Worm (Caenorhabditis elegans): Measurements from ENCODE around the gene srt-4.

The srt-4 gene

DNA sequence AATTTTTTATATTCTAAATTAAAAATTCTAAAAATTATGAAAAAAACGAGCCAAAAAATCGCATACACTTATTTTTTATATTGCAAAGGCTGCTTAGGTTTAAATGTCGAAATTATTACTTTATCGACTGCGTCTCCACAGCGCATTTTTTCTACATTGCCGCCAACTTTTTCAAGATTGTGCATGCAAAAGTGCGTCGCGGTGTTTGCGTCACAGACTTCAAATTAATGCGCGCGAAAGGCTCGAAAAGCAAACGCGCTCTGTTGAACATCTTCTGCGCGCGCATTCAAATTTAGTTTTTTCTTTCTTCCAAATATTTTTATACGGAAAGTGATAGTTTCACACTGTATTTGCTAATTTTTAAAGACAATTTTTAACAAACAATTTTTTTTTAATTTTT is 22.8 kb downstream of the srt-4 start:
- TF ChIP-seq ceh-63 (GFP tag; optimal IDR thresholded peaks at IDR 0.05) (peak; percentile 60), ztf-11 (tag; optimal IDR thresholded peaks at IDR 0.05) (peak in 1 of 2 experiments; percentile 76), nhr-237 (tag; optimal IDR thresholded peaks at IDR 0.05) (peak; percentile 63), grh-1 (GFP tag; IDR thresholded peaks at IDR 0.05) (peak; percentile 95), lin-13 (GFP tag; optimal IDR thresholded peaks at IDR 0.05) (peak; percentile 65), ets-5 (GFP tag; IDR thresholded peaks at IDR 0.05) (peak; percentile 52; the same call in 1 of the 2 replicates), C16A3.4 (tag; optimal IDR thresholded peaks at IDR 0.05) (peak; percentile 71), nhr-20 (tag; optimal IDR thresholded peaks at IDR 0.05) (peak; percentile 94), jun-1 (tag; optimal IDR thresholded peaks at IDR 0.05) (peak; percentile 70), egl-27 (tag; optimal IDR thresholded peaks at IDR 0.05) (no peak), lin-14 (GFP tag; optimal IDR thresholded peaks at IDR 0.05) (peak; percentile 92), hlh-17 (GFP tag; optimal IDR thresholded peaks at IDR 0.05; ENCODE audit: borderline replicate concordance) (no peak), efl-3 (GFP tag; optimal IDR thresholded peaks at IDR 0.05) (peak; percentile 2), nhr-12 (tag; optimal IDR thresholded peaks at IDR 0.05) (no peak), sox-4 (tag; optimal IDR thresholded peaks at IDR 0.05) (peak; percentile 88), swsn-7 (tag; optimal IDR thresholded peaks at IDR 0.05) (peak; percentile 94), nhr-85 (tag) (peak; percentile 95), lir-3 (tag; optimal IDR thresholded peaks at IDR 0.05; ENCODE audit: poor library complexity) (peak; percentile 88), ceh-8 (GFP tag; optimal IDR thresholded peaks at IDR 0.05) (peak; percentile 84), alr-1 (tag; optimal IDR thresholded peaks at IDR 0.05; ENCODE audit: borderline replicate concordance) (no peak), ceh-90 (tag; optimal IDR thresholded peaks at IDR 0.05) (peak; percentile 74), elt-3 (tag; optimal IDR thresholded peaks at IDR 0.05) (peak in 1 of 6 experiments; percentile 1), lin-15B (tag; optimal IDR thresholded peaks at IDR 0.05) (peak; percentile 68), unc-86 (tag; optimal IDR thresholded peaks at IDR 0.05) (peak; percentile 93), nhr-47 (tag; optimal IDR thresholded peaks at IDR 0.05) (peak; percentile 96), Y116A8C.19 (tag; optimal IDR thresholded peaks at IDR 0.05; ENCODE audit: borderline replicate concordance) (no peak), isw-1 (GFP tag; IDR thresholded peaks at IDR 0.05) (peak; percentile 98), aha-1 (tag; optimal IDR thresholded peaks at IDR 0.05) (no peak), F16B12.6 (tag; optimal IDR thresholded peaks at IDR 0.05) (peak; percentile 87), unc-98 (GFP tag; IDR thresholded peaks at IDR 0.05) (peak; percentile 89), nhr-90 (tag; optimal IDR thresholded peaks at IDR 0.05; ENCODE audit: poor library complexity) (peak; percentile 90), snu-23 (GFP tag; optimal IDR thresholded peaks at IDR 0.05) (peak; percentile 93), unc-130 (tag; optimal IDR thresholded peaks at IDR 0.05) (peak; percentile 21), rnt-1 (tag; optimal IDR thresholded peaks at IDR 0.05) (peak; percentile 93), nhr-11 (tag; optimal IDR thresholded peaks at IDR 0.05) (peak; percentile 53), hpl-2 (GFP tag; optimal IDR thresholded peaks at IDR 0.05) (peak; percentile 51), dpl-1 (GFP tag; optimal IDR thresholded peaks at IDR 0.05) (peak; percentile 92 to 99 (median 97)), ceh-82 (tag; optimal IDR thresholded peaks at IDR 0.05) (peak; percentile 45 to 73 (median 72)), nhr-19 (GFP tag; conservative IDR thresholded peaks at IDR 0.05) (peak; percentile 98), irx-1 (tag; optimal IDR thresholded peaks at IDR 0.05) (peak; percentile 90), aly-2 (tag; optimal IDR thresholded peaks at IDR 0.05) (no peak), zip-4 (GFP tag; optimal IDR thresholded peaks at IDR 0.05) (peak; percentile 74), fkh-8 (tag; optimal IDR thresholded peaks at IDR 0.05) (peak; percentile 94), nhr-84 (tag; optimal IDR thresholded peaks at IDR 0.05) (no peak), dsc-1 (tag; optimal IDR thresholded peaks at IDR 0.05) (peak; percentile 95), efl-1 (optimal IDR thresholded peaks at IDR 0.05) (peak; percentile 99), efl-1 (GFP tag; optimal IDR thresholded peaks at IDR 0.05 in 1 of 2) (peak; percentile 97 to 100), pag-3 (tag; optimal IDR thresholded peaks at IDR 0.05; ENCODE audit: borderline replicate concordance, insufficient read depth) (no peak), mep-1 (tag; optimal IDR thresholded peaks at IDR 0.05) (peak; percentile 84), tlp-1 (tag; optimal IDR thresholded peaks at IDR 0.05) (no peak), mef-2 (tag; optimal IDR thresholded peaks at IDR 0.05) (no peak), xbp-1 (tag; optimal IDR thresholded peaks at IDR 0.05) (peak; percentile 90)
